Worm (Caenorhabditis elegans): ENCODE data around the gene F20D6.11.

Gene F20D6.11

DNA sequence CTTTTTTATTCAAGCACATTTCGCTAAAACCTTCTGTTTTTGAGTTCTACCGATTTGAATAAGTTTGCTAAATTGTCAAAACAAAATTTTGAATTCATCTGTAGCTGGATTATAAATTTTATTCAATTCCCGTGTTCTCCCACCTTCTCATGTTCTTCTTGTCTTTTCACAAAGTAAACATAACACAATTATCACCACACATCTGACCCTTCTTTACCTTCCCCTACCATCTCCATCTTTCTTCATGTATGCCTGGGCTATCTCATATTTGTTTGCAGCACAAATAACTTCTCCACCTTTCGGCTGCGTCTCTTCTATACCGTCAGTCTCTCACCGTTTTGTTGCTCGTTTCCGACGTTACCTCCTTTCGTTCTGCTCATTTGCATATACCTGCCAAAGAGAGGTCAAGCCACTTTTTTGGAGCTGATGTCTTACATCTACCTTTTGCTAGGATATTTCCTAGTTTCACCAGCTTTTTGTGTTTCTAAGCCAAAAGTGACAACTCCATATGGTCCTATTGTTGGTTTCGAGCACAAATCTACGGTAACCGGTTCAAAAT lies 4.3 kb upstream of the F20D6.11 start, which contains the start of gene cest-17:
Gene cest-17 (plus strand): TSS at position 248 of the 559 bp plus-strand sequence.
- TF ChIP-seq ceh-13 (GFP tag; optimal IDR thresholded peaks at IDR 0.05) = no peak

DNA sequence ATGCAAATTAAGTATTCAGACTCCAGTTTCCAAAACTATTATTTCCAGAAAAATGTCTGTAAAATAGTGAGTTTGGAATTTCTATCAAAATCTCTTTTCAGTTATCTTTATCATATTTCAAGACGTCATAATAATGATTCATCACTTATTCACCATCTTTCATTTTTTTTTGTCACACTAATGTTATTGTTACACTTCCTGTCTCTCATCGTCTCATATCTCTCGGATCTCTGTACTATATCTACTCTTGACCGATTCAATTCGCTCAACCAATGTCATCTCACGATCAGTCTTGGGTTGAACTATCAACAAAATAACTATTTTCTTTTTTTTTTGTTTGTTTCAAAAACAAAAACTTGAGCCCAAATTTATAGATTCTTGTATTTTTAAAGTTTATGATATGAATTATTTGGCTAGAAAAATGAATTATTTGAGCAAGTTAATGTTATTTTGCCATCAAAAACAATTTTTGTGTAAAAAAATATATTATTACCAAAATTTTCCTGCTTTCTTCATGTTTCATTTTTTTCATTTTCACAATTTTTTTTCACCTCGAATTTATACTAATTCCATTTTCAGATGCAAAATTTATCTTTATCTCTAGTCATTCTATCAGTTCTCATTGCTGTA lies 2.5 kb upstream of the F20D6.11 start, which contains the start of gene cri-2:
Gene cri-2 (plus strand): TSS at position 580 of the 630 bp plus-strand sequence.
- TF ChIP-seq scrt-1 (GFP tag; IDR thresholded peaks at IDR 0.05) = no peak
- TF ChIP-seq tbx-11 (GFP tag; IDR thresholded peaks at IDR 0.05) = no peak
- no peak for TF ChIP-seq tbx-37 (GFP tag; conservative IDR thresholded peaks at IDR 0.05)
- no peak for TF ChIP-seq ceh-13 (GFP tag; optimal IDR thresholded peaks at IDR 0.05)
- no peak for TF ChIP-seq ceh-36 (tag; optimal IDR thresholded peaks at IDR 0.05)
- no peak for TF ChIP-seq hnd-1 (tag; optimal IDR thresholded peaks at IDR 0.05)
- no peak for TF ChIP-seq hmbx-1 (tag; optimal IDR thresholded peaks at IDR 0.05)

DNA sequence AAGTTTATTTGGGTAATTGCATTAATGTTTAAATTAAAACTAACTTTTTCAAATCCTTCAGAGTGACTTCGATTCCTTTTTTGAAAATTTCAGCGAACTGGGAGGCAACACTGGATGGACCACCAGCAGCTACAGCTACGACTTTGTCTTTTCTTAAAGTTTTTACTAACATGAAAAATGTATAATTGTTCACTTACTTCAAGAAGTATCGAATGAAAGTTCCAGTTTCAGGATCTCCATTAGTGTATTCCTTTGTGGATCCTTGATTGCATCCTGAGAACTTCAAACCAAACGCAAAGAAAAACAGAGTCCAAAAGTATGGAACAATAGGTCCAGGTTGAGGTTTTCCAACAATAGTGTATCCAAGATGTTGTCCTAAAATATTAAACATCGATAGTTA lies 1.9 kb downstream of the F20D6.11 start:
- TF ChIP-seq sea-1 (GFP tag; conservative IDR thresholded peaks at IDR 0.05) = no peak
- no peak for TF ChIP-seq hmbx-1 (tag; optimal IDR thresholded peaks at IDR 0.05)

DNA sequence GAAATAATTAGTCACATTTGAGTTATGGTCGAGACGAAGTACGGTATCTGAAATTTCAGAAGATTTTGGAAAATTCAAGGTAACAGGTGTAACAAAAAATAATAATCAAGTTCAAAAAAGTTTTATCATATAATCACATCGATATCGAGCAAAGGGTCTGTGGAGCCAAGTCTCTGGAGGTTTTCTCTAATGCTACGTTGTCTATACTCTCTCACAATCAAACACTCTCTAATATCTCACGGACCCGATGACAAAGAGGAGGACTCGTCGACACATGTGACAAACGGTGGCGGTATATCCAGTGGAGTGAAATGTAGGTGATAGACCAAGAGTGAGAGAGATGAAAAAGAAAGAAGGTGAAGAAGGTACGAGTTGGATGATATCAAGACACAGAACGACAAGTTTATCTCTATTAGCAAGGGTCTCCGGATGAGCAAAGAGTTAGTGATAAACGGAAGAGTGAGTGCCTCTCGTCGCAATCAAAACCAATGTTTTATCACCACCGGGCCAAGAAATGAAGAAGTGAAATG lies 2.9 kb downstream of the F20D6.11 start, which contains the start of gene F20D6.10:
Gene F20D6.10 (minus strand): TSS at position 51 of the 530 bp plus-strand sequence.
- TF ChIP-seq hnd-1 (tag; optimal IDR thresholded peaks at IDR 0.05) = no peak
- TF ChIP-seq ama-1 (optimal IDR thresholded peaks at IDR 0.05) = no peak
- TF ChIP-seq ceh-13 (GFP tag; optimal IDR thresholded peaks at IDR 0.05) = no peak
- TF ChIP-seq sea-1 (GFP tag; conservative IDR thresholded peaks at IDR 0.05) = no peak
- no peak for TF ChIP-seq tbx-11 (GFP tag; IDR thresholded peaks at IDR 0.05)
- TF ChIP-seq B0310.2 (tag; optimal IDR thresholded peaks at IDR 0.05) = no peak
- TF ChIP-seq hmg-4 (GFP tag; optimal IDR thresholded peaks at IDR 0.05) = no peak
- no peak for TF ChIP-seq ets-7 (tag; optimal IDR thresholded peaks at IDR 0.05)
- TF ChIP-seq ceh-36 (tag; optimal IDR thresholded peaks at IDR 0.05) = no peak
- TF ChIP-seq flt-1 (GFP tag; IDR thresholded peaks at IDR 0.05) = no peak
- no peak for TF ChIP-seq hmbx-1 (tag; optimal IDR thresholded peaks at IDR 0.05)
- TF ChIP-seq scrt-1 (GFP tag; IDR thresholded peaks at IDR 0.05) = no peak
- TF ChIP-seq tbx-37 (GFP tag; conservative IDR thresholded peaks at IDR 0.05) = no peak
- TF ChIP-seq pes-1 (GFP tag; IDR thresholded peaks at IDR 0.05) = no peak
- TF ChIP-seq F13C5.2 (tag; optimal IDR thresholded peaks at IDR 0.05) = no peak
- no peak for TF ChIP-seq aly-1 (tag; optimal IDR thresholded peaks at IDR 0.05)
- no peak for TF ChIP-seq tra-4 (tag; optimal IDR thresholded peaks at IDR 0.05)

DNA sequence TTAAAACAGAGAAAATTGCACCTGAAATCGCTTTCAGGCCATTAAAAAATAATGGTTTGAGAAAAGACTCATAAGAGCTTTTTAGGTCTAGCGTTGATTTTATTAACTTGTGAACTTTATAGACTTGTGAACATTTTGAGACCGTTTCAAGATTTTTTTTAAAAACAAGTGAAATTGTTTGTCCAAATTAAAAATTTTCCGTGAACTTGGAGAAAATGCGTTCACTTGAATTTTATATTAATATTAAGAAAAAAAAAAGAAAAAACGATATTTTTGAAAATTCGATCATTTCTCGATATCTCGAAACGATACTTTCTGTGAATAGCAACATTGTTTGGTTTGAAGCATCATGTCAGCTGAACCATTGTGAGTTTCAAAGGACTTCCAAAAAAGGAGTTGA lies 8.5 kb downstream of the F20D6.11 start, which contains the start of gene F20D6.1:
Gene F20D6.1 (plus strand): TSS at position 301 of the 400 bp plus-strand sequence.
- TF ChIP-seq sea-1 (GFP tag; conservative IDR thresholded peaks at IDR 0.05) (no peak), hnd-1 (tag; optimal IDR thresholded peaks at IDR 0.05) (no peak), scrt-1 (GFP tag; IDR thresholded peaks at IDR 0.05) (no peak), tbx-37 (GFP tag; conservative IDR thresholded peaks at IDR 0.05) (no peak), tbx-11 (GFP tag; IDR thresholded peaks at IDR 0.05) (no peak), aly-1 (tag; optimal IDR thresholded peaks at IDR 0.05) (no peak), hmbx-1 (tag; optimal IDR thresholded peaks at IDR 0.05) (no peak), ceh-36 (tag; optimal IDR thresholded peaks at IDR 0.05) (no peak), flt-1 (GFP tag; IDR thresholded peaks at IDR 0.05) (no peak), ceh-13 (GFP tag; optimal IDR thresholded peaks at IDR 0.05) (no peak), F13C5.2 (tag; optimal IDR thresholded peaks at IDR 0.05) (no peak), ets-7 (tag; optimal IDR thresholded peaks at IDR 0.05) (no peak), tra-4 (tag; optimal IDR thresholded peaks at IDR 0.05) (no peak), pes-1 (GFP tag; IDR thresholded peaks at IDR 0.05) (no peak), ama-1 (optimal IDR thresholded peaks at IDR 0.05) (no peak), B0310.2 (tag; optimal IDR thresholded peaks at IDR 0.05) (no peak), hmg-4 (GFP tag; optimal IDR thresholded peaks at IDR 0.05) (no peak)

DNA sequence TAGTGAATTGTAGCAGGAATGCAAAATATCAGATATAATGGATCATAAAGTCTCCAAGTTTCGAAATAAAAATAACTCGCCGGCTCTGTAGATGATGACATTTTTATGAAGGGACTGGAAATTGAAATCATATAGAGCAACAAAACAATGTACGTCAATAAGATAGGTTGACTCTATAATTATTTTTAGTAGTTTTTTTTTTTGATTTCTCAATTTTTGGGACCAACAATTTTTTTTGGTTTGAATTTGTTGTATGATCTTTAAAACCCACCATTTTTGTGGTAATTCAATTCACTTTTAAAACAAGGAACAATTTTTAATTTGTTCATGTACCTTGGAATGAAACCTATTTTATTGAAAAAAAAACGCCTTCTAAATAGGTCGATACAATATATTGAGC lies 8.9 kb downstream of the F20D6.11 start, which contains the start of gene F20D6.12:
Gene F20D6.12 (minus strand): TSS at position 101 of the 400 bp plus-strand sequence.
- TF ChIP-seq tbx-11 (GFP tag; IDR thresholded peaks at IDR 0.05) (no peak), sea-1 (GFP tag; conservative IDR thresholded peaks at IDR 0.05) (no peak), ama-1 (optimal IDR thresholded peaks at IDR 0.05) (no peak), scrt-1 (GFP tag; IDR thresholded peaks at IDR 0.05) (no peak), tbx-37 (GFP tag; conservative IDR thresholded peaks at IDR 0.05) (no peak), hnd-1 (tag; optimal IDR thresholded peaks at IDR 0.05) (no peak), hmbx-1 (tag; optimal IDR thresholded peaks at IDR 0.05) (no peak), hmg-4 (GFP tag; optimal IDR thresholded peaks at IDR 0.05) (no peak), aly-1 (tag; optimal IDR thresholded peaks at IDR 0.05) (no peak), ceh-13 (GFP tag; optimal IDR thresholded peaks at IDR 0.05) (no peak), pes-1 (GFP tag; IDR thresholded peaks at IDR 0.05) (no peak), B0310.2 (tag; optimal IDR thresholded peaks at IDR 0.05) (no peak), tra-4 (tag; optimal IDR thresholded peaks at IDR 0.05) (no peak), ceh-36 (tag; optimal IDR thresholded peaks at IDR 0.05) (no peak), F13C5.2 (tag; optimal IDR thresholded peaks at IDR 0.05) (no peak), flt-1 (GFP tag; IDR thresholded peaks at IDR 0.05) (no peak), ets-7 (tag; optimal IDR thresholded peaks at IDR 0.05) (no peak)

DNA sequence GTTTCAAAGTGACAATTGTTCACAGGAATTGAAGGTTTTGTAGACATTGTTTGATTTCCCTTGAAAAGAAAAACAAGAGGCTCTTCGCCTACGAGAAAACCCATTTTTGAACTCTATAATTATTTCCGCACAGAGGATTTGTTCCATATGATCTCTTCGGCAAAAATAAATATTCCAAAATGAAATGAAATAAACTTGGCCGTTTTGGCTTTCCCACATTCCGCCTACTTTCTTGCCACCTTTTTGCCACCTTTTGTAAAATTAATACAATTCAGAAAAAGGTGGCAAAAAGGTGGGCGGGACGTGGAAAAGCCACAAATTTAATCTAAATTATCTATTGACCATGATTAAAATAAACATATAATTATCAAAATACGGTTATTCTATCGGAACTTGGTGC lies 10.5 kb downstream of the F20D6.11 start, which contains the start of gene F20D6.15:
Gene F20D6.15 (minus strand): TSS at position 47 of the 400 bp plus-strand sequence.
- no peak for TF ChIP-seq scrt-1 (GFP tag; IDR thresholded peaks at IDR 0.05)
- no peak for TF ChIP-seq hmg-4 (GFP tag; optimal IDR thresholded peaks at IDR 0.05)
- no peak for TF ChIP-seq ceh-36 (tag; optimal IDR thresholded peaks at IDR 0.05)
- TF ChIP-seq F13C5.2 (tag; optimal IDR thresholded peaks at IDR 0.05) = no peak
- no peak for TF ChIP-seq flt-1 (GFP tag; IDR thresholded peaks at IDR 0.05)
- TF ChIP-seq hmbx-1 (tag; optimal IDR thresholded peaks at IDR 0.05) = no peak
- no peak for TF ChIP-seq sea-1 (GFP tag; conservative IDR thresholded peaks at IDR 0.05)
- TF ChIP-seq pes-1 (GFP tag; IDR thresholded peaks at IDR 0.05) = no peak
- TF ChIP-seq tra-4 (tag; optimal IDR thresholded peaks at IDR 0.05) = no peak
- TF ChIP-seq tbx-11 (GFP tag; IDR thresholded peaks at IDR 0.05) = no peak
- TF ChIP-seq ama-1 (optimal IDR thresholded peaks at IDR 0.05) = no peak
- TF ChIP-seq ceh-13 (GFP tag; optimal IDR thresholded peaks at IDR 0.05) = no peak
- no peak for TF ChIP-seq B0310.2 (tag; optimal IDR thresholded peaks at IDR 0.05)
- no peak for TF ChIP-seq hnd-1 (tag; optimal IDR thresholded peaks at IDR 0.05)
- TF ChIP-seq aly-1 (tag; optimal IDR thresholded peaks at IDR 0.05) = no peak
- TF ChIP-seq ets-7 (tag; optimal IDR thresholded peaks at IDR 0.05) = no peak
- no peak for TF ChIP-seq tbx-37 (GFP tag; conservative IDR thresholded peaks at IDR 0.05)
